Worm (Caenorhabditis elegans): ENCODE measurements around the gene srh-34.

DNA sequence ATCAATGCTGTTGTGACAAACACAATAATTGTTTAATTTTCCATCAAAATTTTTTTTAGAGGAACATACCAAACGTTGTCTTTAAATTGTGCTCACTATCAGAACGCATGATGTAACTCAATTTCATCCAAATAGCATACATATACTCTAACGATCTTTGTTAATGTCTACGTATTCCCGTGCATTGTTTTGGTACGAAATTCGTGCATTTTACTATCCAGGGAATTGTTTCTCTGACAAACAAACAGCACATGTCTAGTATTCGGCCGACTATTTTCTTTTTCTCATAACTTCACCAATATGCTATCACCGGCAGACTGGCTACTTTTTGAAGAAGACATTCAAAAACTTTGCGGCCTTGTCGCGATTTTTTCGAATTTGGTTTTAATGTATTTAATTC is 45.0 kb upstream of the srh-34 start, which contains the start of gene str-196:
- TF ChIP-seq med-1 (GFP tag; optimal IDR thresholded peaks at IDR 0.05; ENCODE audit: insufficient read depth) (no peak), ref-1 (GFP tag; conservative IDR thresholded peaks at IDR 0.05) (no peak), ztf-29 (GFP tag; IDR thresholded peaks at IDR 0.05) (no peak), cog-1 (tag; optimal IDR thresholded peaks at IDR 0.05) (no peak), T22C8.4 (GFP tag; IDR thresholded peaks at IDR 0.05) (no peak)

All from whole organism, midembryonic.